Worm (Caenorhabditis elegans) whole organism, midembryonic: ENCODE measurements around the gene F42A10.6.

Experiments used
- T22C8.4 ChIP-seq: fragments of 200-800 bp; sonication (Bioruptor generic); IDR thresholded peaks from 2 replicates; pipeline ENCODE4 v1.3.6; 2022; ENCODE audit warnings: missing genetic modification characterization, missing compliant biosample characterization
- cog-1 ChIP-seq: sonication (generic microtip); optimal IDR thresholded peaks from 2 replicates; lab custom pipeline; 2016; ENCODE audit warnings: missing genetic modification characterization, missing compliant biosample characterization
- flt-1 ChIP-seq: fragments of 200-800 bp; sonication (Bioruptor generic); IDR thresholded peaks from 2 replicates; pipeline ENCODE4 v1.3.6; 2022; ENCODE audit warnings: missing genetic modification characterization, missing compliant biosample characterization
- klf-2 ChIP-seq: fragments of 200-800 bp; sonication (Bioruptor generic); conservative IDR thresholded peaks from 2 replicates; pipeline ENCODE4 v1.3.6; 2022; ENCODE audit warnings: missing genetic modification reagents, missing genetic modification characterization, missing compliant biosample characterization
- med-1 ChIP-seq: sonication (generic microtip); optimal IDR thresholded peaks from 2 replicates; lab custom pipeline; 2017; ENCODE audit warnings: missing genetic modification characterization, mild to moderate bottlenecking, missing compliant biosample characterization, antibody characterized with exemption, missing genetic modification reagents; ENCODE audit not compliant: insufficient read depth
- ref-1 ChIP-seq: fragments of 200-800 bp; sonication (Bioruptor generic); conservative IDR thresholded peaks from 2 replicates; pipeline ENCODE4 v1.3.6; 2022; ENCODE audit warnings: missing genetic modification reagents, missing genetic modification characterization, missing compliant biosample characterization
- tab-1 ChIP-seq: fragments of 200-800 bp; sonication (Bioruptor generic); IDR thresholded peaks from 2 replicates; pipeline ENCODE4 v1.3.6; 2022; ENCODE audit warnings: missing genetic modification characterization, missing compliant biosample characterization
- ztf-23 ChIP-seq: fragments of 200-800 bp; sonication (Bioruptor generic); IDR thresholded peaks from 2 replicates; pipeline ENCODE4 v1.3.6; 2022; ENCODE audit warnings: missing genetic modification reagents, missing genetic modification characterization, missing compliant biosample characterization
- ztf-29 ChIP-seq: fragments of 200-800 bp; sonication (Bioruptor generic); IDR thresholded peaks from 2 replicates; pipeline ENCODE4 v1.3.6; 2022; ENCODE audit warnings: missing genetic modification reagents, missing genetic modification characterization, missing compliant biosample characterization

F42A10.6 gene

DNA sequence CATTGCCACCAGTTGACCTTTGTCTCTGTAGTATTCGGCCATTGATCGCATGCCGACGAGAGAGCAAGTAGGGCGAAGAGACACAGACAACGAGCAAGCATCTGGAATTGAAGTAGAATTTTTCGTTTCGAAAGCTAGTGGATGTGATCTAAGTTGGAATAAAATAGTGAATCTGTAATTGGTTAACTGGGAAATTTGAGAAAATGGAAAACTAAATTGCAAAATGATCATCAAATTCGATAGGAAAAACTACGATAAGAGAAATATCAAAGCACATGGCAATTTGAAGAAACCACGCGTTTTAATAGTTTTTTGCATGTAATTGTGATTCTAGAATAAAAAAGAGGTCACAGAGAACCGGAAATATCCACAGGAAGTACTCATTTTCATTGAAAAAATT is at the start of gene F42A10.6:
TSS of gene F42A10.6 (minus strand) at position 101 of the 400 bp plus-strand sequence.
- no peak for TF ChIP-seq klf-2 (GFP tag; lab: Robert Waterston, UW)

DNA sequence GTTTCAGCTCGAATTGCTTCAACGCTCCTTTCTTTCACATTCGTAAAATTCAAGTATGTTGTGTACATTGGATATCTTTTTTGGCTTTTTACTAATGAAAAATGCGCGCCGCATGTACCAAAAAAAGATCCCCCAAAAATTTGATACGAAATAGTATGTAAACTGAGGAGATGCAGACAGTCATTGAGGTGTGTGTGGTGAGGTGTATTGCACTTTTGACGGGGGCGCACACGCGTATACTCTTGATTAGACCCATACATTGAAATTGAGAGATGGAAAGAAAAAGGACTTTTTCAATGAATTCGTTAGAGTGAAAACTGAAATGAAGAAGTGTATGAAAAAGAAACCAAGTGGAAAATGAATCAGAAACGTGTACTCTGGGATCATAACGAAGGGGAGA is 44.7 kb upstream of the F42A10.6 start:
- TF ChIP-seq ztf-29 (GFP tag; lab: Robert Waterston, UW) (no peak), ztf-23 (GFP tag; lab: Robert Waterston, UW) (no peak), tab-1 (GFP tag; lab: Robert Waterston, UW) (no peak)

DNA sequence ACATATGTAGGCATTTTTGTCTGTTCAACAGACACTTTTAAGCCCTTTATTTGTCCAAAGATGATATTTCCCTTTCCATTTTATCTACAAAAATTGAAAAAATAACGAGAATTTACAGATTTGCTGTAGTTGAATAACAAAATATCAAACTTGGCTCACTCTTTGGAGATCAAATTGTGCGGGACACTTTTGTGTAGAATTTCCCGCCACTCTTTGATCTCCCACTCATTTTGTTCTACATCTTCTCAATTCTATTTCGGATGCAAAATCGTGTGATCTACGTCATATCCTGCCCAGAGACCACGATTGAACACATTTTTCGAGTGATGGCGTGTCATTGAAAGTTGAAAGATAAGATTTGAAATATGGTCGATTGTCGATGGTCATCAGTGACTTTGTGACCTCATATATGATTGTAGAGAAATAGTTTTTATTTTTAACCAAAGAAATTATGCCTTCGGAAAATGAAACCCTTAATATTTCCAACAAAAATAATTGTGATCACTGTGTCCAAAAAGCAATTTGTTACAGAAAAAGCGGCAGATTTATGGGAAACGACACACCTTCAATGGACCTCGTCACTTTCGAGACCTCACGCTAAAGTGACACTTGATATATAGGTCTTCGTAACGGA is 40.3 kb upstream of the F42A10.6 start, which contains the start of gene hot-4:
TSS of gene hot-4 (plus strand) at position 584 of the 634 bp plus-strand sequence.
- no peak for TF ChIP-seq ref-1
- TF ChIP-seq klf-2 (GFP tag; lab: Robert Waterston, UW): no peak
- TF ChIP-seq ztf-29 (GFP tag; lab: Robert Waterston, UW): no peak
- no peak for TF ChIP-seq flt-1
- no peak for TF ChIP-seq cog-1
- TF ChIP-seq med-1 (GFP tag; lab: Kevin White, UChicago): no peak

DNA sequence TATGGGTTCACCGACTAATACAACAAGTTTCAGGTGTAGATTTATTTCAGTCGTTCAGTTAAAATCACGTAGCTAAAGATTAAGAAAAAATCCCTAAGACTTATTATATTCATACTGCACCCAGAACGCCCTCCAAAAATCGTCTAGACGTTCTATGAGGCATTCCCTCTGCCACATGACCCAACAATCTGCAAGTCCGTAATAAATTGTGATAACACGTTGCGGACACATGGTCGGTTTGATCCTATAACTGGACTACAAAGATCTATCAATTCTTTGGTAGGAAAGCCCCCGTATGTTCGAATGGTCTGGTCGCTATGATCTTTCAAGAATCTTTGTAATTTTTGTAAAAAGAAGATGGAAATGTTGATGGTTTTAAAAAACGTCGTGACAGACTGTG is 39.3 kb upstream of the F42A10.6 start:
- TF ChIP-seq klf-2 (GFP tag; lab: Robert Waterston, UW) (no peak), ztf-29 (GFP tag; lab: Robert Waterston, UW) (no peak), med-1 (GFP tag; lab: Kevin White, UChicago) (no peak), ref-1 (no peak), cog-1 (no peak), ztf-23 (GFP tag; lab: Robert Waterston, UW) (no peak), flt-1 (no peak), tab-1 (GFP tag; lab: Robert Waterston, UW) (no peak), T22C8.4 (no peak)

DNA sequence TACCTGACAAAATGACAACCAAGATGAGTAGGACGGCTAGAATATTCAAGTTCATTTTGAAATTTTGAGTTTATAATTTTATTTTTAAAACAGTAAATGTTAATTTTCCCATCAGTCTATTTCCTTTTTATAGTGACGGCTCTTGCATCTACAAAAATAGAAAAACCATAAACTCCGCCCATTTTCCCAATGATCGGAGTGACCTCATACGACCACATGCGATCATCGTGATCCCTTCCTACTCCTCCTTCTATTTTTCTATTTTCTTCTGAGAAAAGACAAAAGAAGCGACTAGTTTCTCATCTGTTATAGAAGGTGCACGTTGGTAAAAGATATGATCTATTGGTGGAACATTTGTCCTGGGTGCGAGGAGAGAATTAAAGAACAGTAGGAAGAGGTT is 38.8 kb upstream of the F42A10.6 start, which contains the start of gene C23G10.11:
TSS of gene C23G10.11 (minus strand) at position 101 of the 400 bp plus-strand sequence.
- TF ChIP-seq ref-1 (no peak), cog-1 (no peak), T22C8.4 (no peak), tab-1 (GFP tag; lab: Robert Waterston, UW) (no peak), klf-2 (GFP tag; lab: Robert Waterston, UW) (no peak), med-1 (GFP tag; lab: Kevin White, UChicago) (no peak), ztf-29 (GFP tag; lab: Robert Waterston, UW) (no peak), flt-1 (no peak), ztf-23 (GFP tag; lab: Robert Waterston, UW) (no peak)

ce11 chrIII:6213915-6214314 is 37.3 kb upstream of the F42A10.6 start, which contains the start of gene C23G10.10:
C23G10.10 (minus strand) TSS chrIII:6214015.
- TF ChIP-seq cog-1: no peak
- no peak for TF ChIP-seq ref-1
- no peak for TF ChIP-seq klf-2 (GFP tag; lab: Robert Waterston, UW)
- TF ChIP-seq ztf-29 (GFP tag; lab: Robert Waterston, UW): no peak
- no peak for TF ChIP-seq ztf-23 (GFP tag; lab: Robert Waterston, UW)
- TF ChIP-seq tab-1 (GFP tag; lab: Robert Waterston, UW): no peak
- TF ChIP-seq T22C8.4: no peak
- TF ChIP-seq flt-1: no peak
- TF ChIP-seq med-1 (GFP tag; lab: Kevin White, UChicago): no peak

- TF ChIP-seq klf-2 (GFP tag; lab: Robert Waterston, UW): no peak
- no peak for TF ChIP-seq ztf-29 (GFP tag; lab: Robert Waterston, UW)
- TF ChIP-seq med-1 (GFP tag; lab: Kevin White, UChicago): no peak
- no peak for TF ChIP-seq ref-1
- no peak for TF ChIP-seq cog-1
- no peak for TF ChIP-seq ztf-23 (GFP tag; lab: Robert Waterston, UW)
- no peak for TF ChIP-seq T22C8.4
- TF ChIP-seq tab-1 (GFP tag; lab: Robert Waterston, UW): no peak
- no peak for TF ChIP-seq flt-1
These were observed 33.7 kb upstream of the F42A10.6 start for ce11 chrIII:6210215-6210822.

ce11 chrIII:6208984-6209383 is 32.3 kb upstream of the F42A10.6 start, which contains the start of gene C23G10.1:
C23G10.1 (plus strand) TSS chrIII:6209284.
- TF ChIP-seq med-1 (GFP tag; lab: Kevin White, UChicago) (no peak), ztf-29 (GFP tag; lab: Robert Waterston, UW) (no peak), tab-1 (GFP tag; lab: Robert Waterston, UW) (no peak), ztf-23 (GFP tag; lab: Robert Waterston, UW) (no peak), flt-1 (no peak), klf-2 (GFP tag; lab: Robert Waterston, UW) (no peak), ref-1 (no peak), T22C8.4 (no peak), cog-1 (no peak)

ce11 chrIII:6207881-6208280 is 31.2 kb upstream of the F42A10.6 start, which contains the start of gene C23G10.2:
C23G10.2 (plus strand) TSS chrIII:6208064.
- no peak for TF ChIP-seq tab-1 (GFP tag; lab: Robert Waterston, UW)
- TF ChIP-seq cog-1: no peak
- no peak for TF ChIP-seq med-1 (GFP tag; lab: Kevin White, UChicago)
- TF ChIP-seq ztf-23 (GFP tag; lab: Robert Waterston, UW): no peak

ce11 chrIII:6207046-6207445 is 30.4 kb upstream of the F42A10.6 start:
- TF ChIP-seq ztf-23 (GFP tag; lab: Robert Waterston, UW) (no peak), cog-1 (no peak), flt-1 (no peak), ref-1 (no peak), tab-1 (GFP tag; lab: Robert Waterston, UW) (no peak), klf-2 (GFP tag; lab: Robert Waterston, UW) (no peak), T22C8.4 (no peak), med-1 (GFP tag; lab: Kevin White, UChicago) (no peak)
